Worm (Caenorhabditis elegans) whole organism, young adult: ENCODE results near the gene fbxa-99.

ENCODE experiments used
- C06A6.2 ChIP-seq: fragments of 200-800 bp; sonication (Bioruptor generic); conservative IDR thresholded peaks from 2 replicates; pipeline ENCODE4 v1.3.6; 2022; ENCODE audit warnings: missing genetic modification characterization, missing compliant biosample characterization
- C17E4.6 ChIP-seq: fragments of 200-800 bp; sonication (Bioruptor generic); IDR thresholded peaks from 2 replicates; pipeline ENCODE4 v1.3.6; 2022; ENCODE audit warnings: missing genetic modification reagents, missing genetic modification characterization, missing compliant biosample characterization
- F52B5.7 ChIP-seq: sonication (generic microtip); optimal IDR thresholded peaks from 2 replicates; lab custom pipeline; 2016; ENCODE audit warnings: mild to moderate bottlenecking, missing genetic modification characterization, missing compliant biosample characterization
- Y53G8AR.9 ChIP-seq: fragments of 200-800 bp; sonication (Bioruptor generic); conservative IDR thresholded peaks from 2 replicates; pipeline ENCODE4 v1.3.6; 2022; ENCODE audit warnings: missing genetic modification reagents, missing genetic modification characterization, missing compliant biosample characterization
- Y67H2A.10 ChIP-seq: fragments of 200-800 bp; sonication (Bioruptor generic); conservative IDR thresholded peaks from 2 replicates; pipeline ENCODE4 v1.3.6; 2022; ENCODE audit warnings: missing genetic modification reagents, missing genetic modification characterization, missing compliant biosample characterization
- aptf-2 ChIP-seq: fragments of 200-800 bp; sonication (Bioruptor generic); conservative IDR thresholded peaks from 2 replicates; pipeline ENCODE4 v1.3.6; 2022; ENCODE audit warnings: missing genetic modification reagents, missing genetic modification characterization, missing compliant biosample characterization
- atf-7 ChIP-seq: sonication (generic microtip); optimal IDR thresholded peaks from 2 replicates; lab custom pipeline; 2017; ENCODE audit warnings: mild to moderate bottlenecking, missing genetic modification characterization, missing compliant biosample characterization
- attf-3 ChIP-seq: fragments of 200-800 bp; sonication (Bioruptor generic); conservative IDR thresholded peaks from 2 replicates; pipeline ENCODE4 v1.3.6; 2022; ENCODE audit warnings: missing genetic modification reagents, missing genetic modification characterization, missing compliant biosample characterization
- attf-6 ChIP-seq: fragments of 200-800 bp; sonication (Bioruptor generic); IDR thresholded peaks from 2 replicates; pipeline ENCODE4 v1.3.6; 2022; ENCODE audit warnings: missing genetic modification reagents, missing genetic modification characterization, missing compliant biosample characterization
- ccch-3 ChIP-seq: fragments of 200-800 bp; sonication (Bioruptor generic); optimal IDR thresholded peaks from 2 replicates; lab custom pipeline; 2018; ENCODE audit warnings: mild to moderate bottlenecking, missing genetic modification characterization, missing compliant biosample characterization
- cebp-1 ChIP-seq, 2 experiments: fragments of 200-800 bp in 1 of 2; sonication (Bioruptor generic) in 1 of 2; sonication (generic microtip) in 1 of 2; IDR thresholded peaks in 1 of 2; optimal IDR thresholded peaks in 1 of 2; 2 replicates each; pipeline versions ENCODE4 v1.3.6 to Lab custom; 2017 to 2022; ENCODE audit warnings: missing compliant biosample characterization in 2 of 2, missing genetic modification characterization in 2 of 2, mild to moderate bottlenecking in 1 of 2, missing genetic modification reagents in 1 of 2, moderate library complexity in 1 of 2
- cebp-2 ChIP-seq: fragments of 200-800 bp; sonication (Bioruptor generic); IDR thresholded peaks from 2 replicates; pipeline ENCODE4 v1.3.6; 2022; ENCODE audit warnings: missing genetic modification characterization, missing compliant biosample characterization
- die-1 ChIP-seq: sonication (generic microtip); optimal IDR thresholded peaks from 2 replicates; lab custom pipeline; 2016; ENCODE audit warnings: missing genotype, mild to moderate bottlenecking, missing genetic modification characterization, missing compliant biosample characterization
- dpff-1 ChIP-seq: sonication (generic microtip); optimal IDR thresholded peaks from 2 replicates; lab custom pipeline; 2017; ENCODE audit warnings: mild to moderate bottlenecking, missing genetic modification characterization, missing compliant biosample characterization
- egl-18 ChIP-seq: fragments of 200-800 bp; sonication (Bioruptor generic); IDR thresholded peaks from 2 replicates; pipeline ENCODE4 v1.3.6; 2022; ENCODE audit warnings: missing genetic modification reagents, missing genetic modification characterization, missing compliant biosample characterization
- him-1 ChIP-seq: sonication (generic microtip); optimal IDR thresholded peaks from 2 replicates; lab custom pipeline; 2016; ENCODE audit warnings: missing genotype, missing genetic modification reagents, missing genetic modification characterization, missing compliant biosample characterization
- hmg-20 ChIP-seq: fragments of 200-800 bp; sonication (Bioruptor generic); IDR thresholded peaks from 2 replicates; pipeline ENCODE4 v1.3.6; 2022; ENCODE audit warnings: missing genetic modification reagents, missing genetic modification characterization, missing compliant biosample characterization
- hrde-1 ChIP-seq: sonication (generic microtip); optimal IDR thresholded peaks from 2 replicates; lab custom pipeline; 2016; ENCODE audit warnings: missing genetic modification characterization, mild to moderate bottlenecking, missing compliant biosample characterization, moderate library complexity, missing genotype, missing genetic modification reagents, borderline replicate concordance
- let-526 ChIP-seq: fragments of 200-800 bp; sonication (Bioruptor generic); IDR thresholded peaks from 2 replicates; pipeline ENCODE4 v1.3.6; 2022; ENCODE audit warnings: missing genetic modification reagents, missing genetic modification characterization, missing compliant biosample characterization
- lin-26 ChIP-seq: fragments of 200-800 bp; sonication (Bioruptor generic); IDR thresholded peaks from 2 replicates; pipeline ENCODE4 v1.3.6; 2022; ENCODE audit warnings: missing genetic modification reagents, missing genetic modification characterization, missing compliant biosample characterization
- lin-40 ChIP-seq: sonication (generic microtip); optimal IDR thresholded peaks from 2 replicates; lab custom pipeline; 2016; ENCODE audit warnings: missing genetic modification characterization, mild to moderate bottlenecking, missing compliant biosample characterization, missing genotype, missing genetic modification reagents
- lsy-27 ChIP-seq: sonication (generic microtip); optimal IDR thresholded peaks from 2 replicates; lab custom pipeline; 2017; ENCODE audit warnings: missing genetic modification characterization, mild to moderate bottlenecking, missing compliant biosample characterization, antibody characterized with exemption, missing genotype, borderline replicate concordance; ENCODE audit not compliant: insufficient read depth
- madf-6 ChIP-seq: fragments of 200-800 bp; sonication (Bioruptor generic); IDR thresholded peaks from 2 replicates; pipeline ENCODE4 v1.3.6; 2022; ENCODE audit warnings: missing genetic modification reagents, missing genetic modification characterization, missing compliant biosample characterization
- nfya-2 ChIP-seq: fragments of 200-800 bp; sonication (Bioruptor generic); IDR thresholded peaks from 2 replicates; pipeline ENCODE4 v1.3.6; 2022; ENCODE audit warnings: missing genetic modification reagents, missing genetic modification characterization, missing compliant biosample characterization
- nfyb-1 ChIP-seq: fragments of 200-800 bp; sonication (Bioruptor generic); IDR thresholded peaks from 2 replicates; pipeline ENCODE4 v1.3.6; 2022; ENCODE audit warnings: missing genetic modification reagents, missing genetic modification characterization, missing compliant biosample characterization
- rec-8 ChIP-seq, 2 experiments: sonication (generic microtip); optimal IDR thresholded peaks; 2 replicates each; lab custom pipeline; 2016; ENCODE audit warnings: mild to moderate bottlenecking in 2 of 2, missing genetic modification characterization in 2 of 2, missing genetic modification reagents in 2 of 2, missing genotype in 2 of 2, missing biosample characterization in 1 of 2, missing compliant biosample characterization in 1 of 2, moderate library complexity in 1 of 2
- repo-1 ChIP-seq: sonication (generic microtip); optimal IDR thresholded peaks from 2 replicates; lab custom pipeline; 2017; ENCODE audit warnings: mild to moderate bottlenecking, missing genetic modification characterization, missing compliant biosample characterization
- sea-2 ChIP-seq: fragments of 200-800 bp; sonication (Bioruptor generic); IDR thresholded peaks from 2 replicates; pipeline ENCODE4 v1.3.6; 2022; ENCODE audit warnings: missing genetic modification characterization, missing compliant biosample characterization
- snpc-1.1 ChIP-seq: sonication (generic microtip); optimal IDR thresholded peaks from 2 replicates; lab custom pipeline; 2017; ENCODE audit warnings: missing genetic modification characterization, mild to moderate bottlenecking, missing compliant biosample characterization, antibody characterized with exemption, moderate library complexity, missing genotype, missing genetic modification reagents; ENCODE audit not compliant: insufficient read depth
- somi-1 ChIP-seq: fragments of 200-800 bp; sonication (Bioruptor generic); optimal IDR thresholded peaks from 2 replicates; lab custom pipeline; 2018; ENCODE audit warnings: mild to moderate bottlenecking, missing genetic modification characterization, missing compliant biosample characterization
- sptf-2 ChIP-seq: fragments of 200-800 bp; sonication (Bioruptor generic); optimal IDR thresholded peaks from 2 replicates; lab custom pipeline; 2018; ENCODE audit warnings: mild to moderate bottlenecking, missing genetic modification characterization, missing compliant biosample characterization
- tbx-9 ChIP-seq: sonication (generic microtip); optimal IDR thresholded peaks from 2 replicates; lab custom pipeline; 2016; ENCODE audit warnings: borderline replicate concordance, missing genetic modification characterization, inconsistent platforms, missing compliant biosample characterization
- zim-3 ChIP-seq: sonication (generic microtip); optimal IDR thresholded peaks from 2 replicates; lab custom pipeline; 2017; ENCODE audit warnings: mild to moderate bottlenecking, missing genetic modification characterization, moderate library complexity, missing compliant biosample characterization
- ztf-18 ChIP-seq: sonication (generic microtip); optimal IDR thresholded peaks from 2 replicates; lab custom pipeline; 2016; ENCODE audit warnings: missing genotype, mild to moderate bottlenecking, missing genetic modification characterization, missing compliant biosample characterization
- ztf-22 ChIP-seq: fragments of 200-800 bp; sonication (Bioruptor generic); optimal IDR thresholded peaks from 2 replicates; lab custom pipeline; 2018; ENCODE audit warnings: mild to moderate bottlenecking, missing genetic modification characterization, moderate library complexity, missing compliant biosample characterization
- ztf-25 ChIP-seq: fragments of 200-800 bp; sonication (Bioruptor generic); IDR thresholded peaks from 2 replicates; pipeline ENCODE4 v1.3.6; 2022; ENCODE audit warnings: missing genetic modification reagents, missing genetic modification characterization, missing compliant biosample characterization
- ztf-26 ChIP-seq: sonication (generic microtip); optimal IDR thresholded peaks from 2 replicates; lab custom pipeline; 2017; ENCODE audit warnings: missing genetic modification characterization, missing compliant biosample characterization

The fbxa-99 gene

DNA sequence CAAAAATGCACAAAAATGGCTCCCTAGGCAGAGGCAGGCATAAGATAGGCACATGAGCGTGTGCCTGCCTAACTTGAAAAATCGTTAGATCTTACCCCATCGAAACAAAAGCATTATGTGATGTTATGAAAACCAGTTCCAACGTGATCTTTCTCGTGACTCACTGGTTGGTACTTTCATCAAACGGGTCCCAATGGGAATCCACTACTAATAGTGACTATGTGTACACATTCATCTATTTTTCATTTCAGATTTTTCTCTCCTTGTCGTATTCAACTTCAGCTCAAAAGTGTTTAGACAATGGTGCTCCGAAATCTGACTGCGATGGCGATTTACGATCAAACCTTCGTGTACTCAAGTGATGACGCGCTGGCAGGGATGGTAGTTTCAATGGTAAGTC is 35.0 kb upstream of the fbxa-99 start, which contains the start of gene srx-43:
srx-43 (plus strand) TSS at position 301 of the 400 bp plus-strand sequence.
- TF ChIP-seq ccch-3 (no peak), ztf-25 (GFP tag; lab: Robert Waterston, UW) (no peak), rec-8 (tag; optimal IDR thresholded peaks at IDR 0.05; lab: Kevin White, UChicago) (no peak), atf-7 (tag; lab: Kevin White, UChicago) (no peak), madf-6 (GFP tag; lab: Robert Waterston, UW) (no peak), lin-26 (GFP tag; lab: Robert Waterston, UW) (no peak), F52B5.7 (tag; lab: Kevin White, UChicago) (no peak), tbx-9 (tag; lab: Kevin White, UChicago) (no peak), hrde-1 (tag; lab: Kevin White, UChicago) (no peak), ztf-22 (no peak), ztf-18 (no peak), aptf-2 (GFP tag; lab: Robert Waterston, UW) (no peak), repo-1 (tag; lab: Kevin White, UChicago) (no peak), Y53G8AR.9 (GFP tag; lab: Robert Waterston, UW) (no peak), dpff-1 (no peak), cebp-1 (GFP tag; IDR thresholded peaks at IDR 0.05; lab: Robert Waterston, UW) (no peak), cebp-1 (tag; optimal IDR thresholded peaks at IDR 0.05; lab: Kevin White, UChicago) (no peak), him-1 (tag; lab: Kevin White, UChicago) (no peak), Y67H2A.10 (GFP tag; lab: Robert Waterston, UW) (no peak), somi-1 (GFP tag; lab: Kevin White, UChicago) (no peak)
- TF ChIP-seq, all 124 proteins: peak for 0

DNA sequence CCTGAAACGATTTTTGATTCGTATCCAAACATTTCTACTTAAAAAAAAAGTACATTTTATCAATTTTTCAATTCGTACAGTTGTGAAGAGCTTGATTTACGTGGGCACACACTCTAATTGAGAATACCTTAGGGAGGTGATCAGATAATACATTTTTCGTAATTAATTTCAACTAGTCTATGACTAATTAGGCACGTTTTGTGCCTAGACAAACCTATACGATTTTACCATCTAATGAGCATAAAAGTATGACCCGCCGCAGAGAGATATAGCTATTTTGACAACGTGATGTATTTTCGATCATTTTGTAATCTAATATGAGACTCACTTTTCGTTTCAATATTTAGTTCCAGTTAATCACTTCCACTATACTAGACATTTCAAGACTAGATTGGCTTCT is 34.3 kb upstream of the fbxa-99 start:
- no peak for TF ChIP-seq lsy-27 (tag; lab: Kevin White, UChicago)
- TF ChIP-seq Y67H2A.10 (GFP tag; lab: Robert Waterston, UW): no peak
- TF ChIP-seq sptf-2: no peak
- no peak for TF ChIP-seq lin-40 (tag; lab: Kevin White, UChicago)
- TF ChIP-seq ztf-22: no peak
- TF ChIP-seq attf-6 (GFP tag; lab: Robert Waterston, UW): no peak
- no peak for TF ChIP-seq die-1 (tag; lab: Kevin White, UChicago)
- TF ChIP-seq egl-18 (GFP tag; lab: Robert Waterston, UW): no peak
- no peak for TF ChIP-seq zim-3
- no peak for TF ChIP-seq hmg-20
- no peak for TF ChIP-seq C17E4.6 (GFP tag; lab: Robert Waterston, UW)

- no peak for TF ChIP-seq snpc-1.1 (tag; lab: Kevin White, UChicago)
- no peak for TF ChIP-seq ztf-26 (tag; lab: Kevin White, UChicago)
- TF ChIP-seq hrde-1 (tag; lab: Kevin White, UChicago): no peak
- TF ChIP-seq cebp-2 (GFP tag; lab: Robert Waterston, UW): no peak
- TF ChIP-seq nfyb-1 (GFP tag; lab: Robert Waterston, UW): no peak
- no peak for TF ChIP-seq nfya-2
- no peak for TF ChIP-seq ztf-22
- no peak for TF ChIP-seq egl-18 (GFP tag; lab: Robert Waterston, UW)
- no peak for TF ChIP-seq C06A6.2 (GFP tag; lab: Robert Waterston, UW)
- no peak for TF ChIP-seq sea-2 (GFP tag; lab: Robert Waterston, UW)
- TF ChIP-seq attf-3 (GFP tag; lab: Robert Waterston, UW): no peak
- TF ChIP-seq let-526 (GFP tag; lab: Robert Waterston, UW): no peak
- TF ChIP-seq, all 124 proteins: peak for 0
These were observed 33.0 kb upstream of the fbxa-99 start, which contains the start of gene str-232 for ce11 chrV:16015652-16016051. Gene str-232 (minus strand): TSS chrV:16015752.
